Fruit fly (Drosophila melanogaster): ENCODE results near the gene verm.

verm gene

dm6 chr3L:19670492-19670891 is 24.6 kb downstream of the verm start (continued):
- TF ChIP-seq chif (GFP tag; optimal IDR thresholded peaks at IDR 0.05) (no peak), org-1 (GFP tag; optimal IDR thresholded peaks at IDR 0.05) (no peak), CkIIα-i1 (GFP tag; IDR thresholded peaks at IDR 0.05) (no peak), Adf1 (GFP tag; IDR thresholded peaks at IDR 0.05) (no peak), CG43689 (GFP tag; IDR thresholded peaks at IDR 0.05) (no peak), CG17802 (tag; optimal IDR thresholded peaks at IDR 0.05) (no peak), CG10654 (GFP tag; optimal IDR thresholded peaks at IDR 0.05) (no peak), Ets65A (GFP tag) (no peak), Aef1 (GFP tag; IDR thresholded peaks at IDR 0.05) (no peak), E2f2 (GFP tag; IDR thresholded peaks at IDR 0.05) (0 out of 2 replicates have a peak, but pooled peaks have one; percentile 21), vvl (GFP tag; IDR thresholded peaks at IDR 0.05) (peak; percentile 42), CG14710 (tag; optimal IDR thresholded peaks at IDR 0.05) (peak; percentile 38), tin (GFP tag; optimal IDR thresholded peaks at IDR 0.05) (peak; percentile 44), Atf-2 (GFP tag; optimal IDR thresholded peaks at IDR 0.05) (no peak), fu2 (GFP tag; optimal IDR thresholded peaks at IDR 0.05) (no peak), prd (optimal IDR thresholded peaks at IDR 0.05) (no peak), prd (GFP tag; IDR thresholded peaks at IDR 0.05) (peak; percentile 61), pb (GFP tag; optimal IDR thresholded peaks at IDR 0.05) (no peak), Oaz (GFP tag; IDR thresholded peaks at IDR 0.05) (no peak), ems (GFP tag; optimal IDR thresholded peaks at IDR 0.05) (no peak), dmrt99B (tag; optimal IDR thresholded peaks at IDR 0.05) (peak; percentile 64), CG3163 (GFP tag; optimal IDR thresholded peaks at IDR 0.05) (no peak), dpn (GFP tag; optimal IDR thresholded peaks at IDR 0.05) (no peak), Myb (GFP tag; optimal IDR thresholded peaks at IDR 0.05) (no peak), Nf-YB (GFP tag; optimal IDR thresholded peaks at IDR 0.05) (no peak), CG32532 (GFP tag; IDR thresholded peaks at IDR 0.05) (no peak), CG11695 (GFP tag; IDR thresholded peaks at IDR 0.05) (0 out of 3 replicates have a peak, but pooled peaks have one; percentile 33), sc (optimal IDR thresholded peaks at IDR 0.05) (no peak), sc (GFP tag; optimal IDR thresholded peaks at IDR 0.05) (peak; percentile 34), ewg (GFP tag; optimal IDR thresholded peaks at IDR 0.05) (no peak), HLH4C (GFP tag; IDR thresholded peaks at IDR 0.05; ENCODE audit: partially characterized antibody) (no peak), ash1 (GFP tag; optimal IDR thresholded peaks at IDR 0.05) (no peak), Asciz (GFP tag; optimal IDR thresholded peaks at IDR 0.05) (no peak), so (GFP tag; IDR thresholded peaks at IDR 0.05) (no peak), kah (GFP tag; optimal IDR thresholded peaks at IDR 0.05) (no peak), CG9797 (GFP tag; optimal IDR thresholded peaks at IDR 0.05) (no peak), CG13894 (tag; optimal IDR thresholded peaks at IDR 0.05) (no peak), fd64A (GFP tag; optimal IDR thresholded peaks at IDR 0.05) (no peak), Hr78 (GFP tag; optimal IDR thresholded peaks at IDR 0.05) (no peak), Deaf1 (tag; optimal IDR thresholded peaks at IDR 0.05) (no peak), CG14050 (GFP tag; IDR thresholded peaks at IDR 0.05) (peak; percentile 42; the same call in 2 of the 3 replicates), Oli (tag; optimal IDR thresholded peaks at IDR 0.05) (peak; percentile 51), nerfin-1 (tag; optimal IDR thresholded peaks at IDR 0.05) (no peak), salm (tag; optimal IDR thresholded peaks at IDR 0.05) (no peak), ci (GFP tag; IDR thresholded peaks at IDR 0.05) (peak; percentile 77), z (GFP tag; IDR thresholded peaks at IDR 0.05) (no peak), CG18262 (tag; optimal IDR thresholded peaks at IDR 0.05) (peak; percentile 59), az2 (GFP tag; optimal IDR thresholded peaks at IDR 0.05) (peak; percentile 10), wek (GFP tag; optimal IDR thresholded peaks at IDR 0.05) (no peak), luna (GFP tag; optimal IDR thresholded peaks at IDR 0.05) (no peak), CG14860 (GFP tag; IDR thresholded peaks at IDR 0.05; ENCODE audit: partially characterized antibody) (no peak), Gsc (GFP tag; IDR thresholded peaks at IDR 0.05) (no peak), Fer1 (GFP tag; optimal IDR thresholded peaks at IDR 0.05) (no peak)

All from whole organism, embryonic.